Worm (Caenorhabditis elegans) whole organism, L4 larva: ENCODE measurements around the gene C27A7.9.

Experiments used
- ceh-82 ChIP-seq: sonication (generic microtip); optimal IDR thresholded peaks from 2 replicates; lab custom pipeline; 2017; ENCODE audit warnings: missing biosample characterization, missing genetic modification characterization
- dpl-1 ChIP-seq: fragments of 150-350 bp; optimal IDR thresholded peaks from 2 replicates; lab custom pipeline; 2014; ENCODE audit warnings: missing biosample characterization, missing genetic modification reagents, missing genetic modification characterization
- dve-1 ChIP-seq: sonication (generic microtip); optimal IDR thresholded peaks from 2 replicates; lab custom pipeline; 2017; ENCODE audit warnings: antibody characterized with exemption, mild to moderate bottlenecking, missing genetic modification characterization, missing compliant biosample characterization; ENCODE audit not compliant: insufficient read depth
- jun-1 ChIP-seq: fragments of 150-350 bp; optimal IDR thresholded peaks from 2 replicates; lab custom pipeline; 2014; ENCODE audit warnings: missing biosample characterization, missing genetic modification reagents, missing genetic modification characterization
- lin-13 ChIP-seq: fragments of 150-350 bp; optimal IDR thresholded peaks from 2 replicates; lab custom pipeline; 2014; ENCODE audit warnings: missing biosample characterization, missing genetic modification reagents, missing genetic modification characterization
- mep-1 ChIP-seq: fragments of 150-350 bp; sonication (generic microtip); optimal IDR thresholded peaks from 3 replicates; lab custom pipeline; 2014; ENCODE audit warnings: missing biosample characterization, missing genetic modification characterization
- nhr-11 ChIP-seq: fragments of 150-350 bp; optimal IDR thresholded peaks from 2 replicates; lab custom pipeline; 2014; ENCODE audit warnings: missing biosample characterization, missing genetic modification characterization
- snpc-4 ChIP-seq: fragments of 150-350 bp; optimal IDR thresholded peaks from 2 replicates; lab custom pipeline; 2014; ENCODE audit warnings: missing biosample characterization, missing genetic modification characterization
- unc-62 ChIP-seq, 3 experiments: fragments of 150-350 bp in 1 of 3; sonication (generic microtip); optimal IDR thresholded peaks in 2 of 3; peaks in 1 of 3; 1 replicate in 1 of 3; 2 replicates in 2 of 3; lab custom pipeline; 2014 to 2017; ENCODE audit warnings: missing biosample characterization in 3 of 3, missing genetic modification characterization in 3 of 3, missing genetic modification reagents in 3 of 3, missing genotype in 1 of 3
- zfp-2 ChIP-seq: sonication (generic microtip); optimal IDR thresholded peaks from 2 replicates; lab custom pipeline; 2016; ENCODE audit warnings: mild to moderate bottlenecking, missing genetic modification characterization, missing compliant biosample characterization
- ztf-11 ChIP-seq: fragments of 150-350 bp; optimal IDR thresholded peaks from 2 replicates; lab custom pipeline; 2014; ENCODE audit warnings: missing biosample characterization, missing genetic modification characterization
- ztf-7 ChIP-seq: fragments of 150-350 bp; optimal IDR thresholded peaks from 2 replicates; lab custom pipeline; 2014; ENCODE audit warnings: missing biosample characterization, missing genetic modification characterization

DNA sequence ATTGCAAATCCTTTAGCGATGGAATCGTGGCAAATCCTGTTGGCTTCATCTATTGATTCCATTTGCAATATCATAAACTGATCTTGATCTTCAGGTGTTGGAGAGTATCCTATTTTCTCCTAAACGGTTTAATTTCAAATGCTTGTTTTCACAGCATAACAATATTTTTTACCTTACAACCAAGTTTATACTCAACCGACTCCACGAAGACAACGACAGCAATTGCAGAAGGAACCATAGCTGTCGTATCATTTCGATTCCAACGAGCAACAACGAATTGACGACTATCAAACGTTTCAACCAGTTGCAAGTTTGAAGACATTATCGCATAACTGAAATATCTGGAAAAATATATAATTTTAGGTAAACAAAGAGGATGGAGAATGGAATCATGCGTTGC is 29.4 kb upstream of the C27A7.9 start, which contains the start of gene usip-1:
- no peak for TF ChIP-seq zfp-2 (tag; lab: Kevin White, UChicago)
- TF ChIP-seq ztf-11 (tag; lab: Kevin White, UChicago): no peak
- no peak for TF ChIP-seq snpc-4 (tag; lab: Kevin White, UChicago)
- TF ChIP-seq ztf-7 (tag; lab: Kevin White, UChicago): no peak
- no peak for TF ChIP-seq jun-1 (tag; lab: Kevin White, UChicago)
- no peak for TF ChIP-seq mep-1 (tag; lab: Kevin White, UChicago)
- TF ChIP-seq ceh-82 (tag; lab: Kevin White, UChicago): no peak
- no peak for TF ChIP-seq dve-1
- no peak for TF ChIP-seq nhr-11 (tag; lab: Kevin White, UChicago)
- no peak for TF ChIP-seq dpl-1 (GFP tag; lab: Kevin White, UChicago)
- TF ChIP-seq unc-62 (GFP tag; optimal IDR thresholded peaks at IDR 0.05 in 1 of 2; lab: Kevin White, UChicago): peak in 1 of 2 experiments; percentile 96
- TF ChIP-seq unc-62 (tag; optimal IDR thresholded peaks at IDR 0.05; lab: Kevin White, UChicago): no peak
- TF ChIP-seq lin-13 (GFP tag; lab: Kevin White, UChicago): no peak
